Worm (Caenorhabditis elegans) whole organism, mixed stage, embryonic: Measurements from ENCODE around the gene marc-1.
A peak's percentile ranks its signal among the peaks of the same experiment; 100 is the strongest.

Source experiments
- blmp-1 ChIP-seq: fragments of 150-350 bp; optimal IDR thresholded peaks from 2 replicates; lab custom pipeline; 2014; ENCODE audit warnings: missing biosample characterization, missing genetic modification characterization
- ceh-83 ChIP-seq: fragments of 200-800 bp; sonication (Bioruptor generic); optimal IDR thresholded peaks from 2 replicates; lab custom pipeline; 2018; ENCODE audit warnings: mild to moderate bottlenecking, missing genetic modification characterization, missing compliant biosample characterization
- ces-1 ChIP-seq: fragments of 150-350 bp; optimal IDR thresholded peaks from 2 replicates; lab custom pipeline; 2014; ENCODE audit warnings: missing biosample characterization, missing genetic modification reagents, missing genetic modification characterization
- elt-3 ChIP-seq: fragments of 150-350 bp; optimal IDR thresholded peaks from 2 replicates; lab custom pipeline; 2014; ENCODE audit warnings: missing biosample characterization, missing genetic modification characterization
- mep-1 ChIP-seq: fragments of 150-350 bp; optimal IDR thresholded peaks from 2 replicates; lab custom pipeline; 2017; ENCODE audit warnings: missing biosample characterization, missing genetic modification reagents, missing genetic modification characterization, inconsistent platforms
- mls-2 ChIP-seq: sonication (generic microtip); optimal IDR thresholded peaks from 2 replicates; lab custom pipeline; 2016; ENCODE audit warnings: mild to moderate bottlenecking, missing genetic modification characterization, moderate library complexity, missing compliant biosample characterization
- nhr-237 ChIP-seq: fragments of 150-350 bp; optimal IDR thresholded peaks from 2 replicates; lab custom pipeline; 2014; ENCODE audit warnings: missing biosample characterization, missing genetic modification characterization
- nhr-28 ChIP-seq: fragments of 150-350 bp; optimal IDR thresholded peaks from 2 replicates; lab custom pipeline; 2014; ENCODE audit warnings: missing biosample characterization, missing genetic modification characterization
- nhr-76 ChIP-seq: sonication (generic microtip); optimal IDR thresholded peaks from 2 replicates; lab custom pipeline; 2017; ENCODE audit warnings: missing biosample characterization, missing genetic modification characterization
- pha-4 ChIP-seq: fragments of 150-350 bp; optimal IDR thresholded peaks from 2 replicates; lab custom pipeline; 2018; ENCODE audit warnings: missing biosample characterization, missing genetic modification reagents, missing genetic modification characterization
- snpc-4 ChIP-seq: fragments of 150-350 bp; optimal IDR thresholded peaks from 2 replicates; lab custom pipeline; 2014; ENCODE audit warnings: missing biosample characterization, missing genetic modification characterization
- unc-39 ChIP-seq: fragments of 150-350 bp; optimal IDR thresholded peaks from 2 replicates; lab custom pipeline; 2014; ENCODE audit warnings: missing biosample characterization, missing genetic modification characterization
- unc-62 ChIP-seq: fragments of 150-350 bp; optimal IDR thresholded peaks from 2 replicates; lab custom pipeline; 2014; ENCODE audit warnings: missing biosample characterization, missing genetic modification reagents, missing genetic modification characterization
- ztf-11 ChIP-seq: fragments of 150-350 bp; optimal IDR thresholded peaks from 2 replicates; lab custom pipeline; 2014; ENCODE audit warnings: missing biosample characterization, missing genetic modification characterization

ce11 chrV:9763759-9764158 lies 24.3 kb downstream of the marc-1 start:
- TF ChIP-seq pha-4 (tag; lab: Kevin White, UChicago) (no peak), nhr-76 (no peak), ztf-11 (tag; lab: Kevin White, UChicago) (no peak), unc-39 (tag; lab: Kevin White, UChicago) (no peak), ces-1 (peak; percentile 94), elt-3 (tag; lab: Kevin White, UChicago) (no peak), ceh-83 (no peak), nhr-237 (tag; lab: Kevin White, UChicago) (no peak), snpc-4 (no peak), blmp-1 (tag; lab: Kevin White, UChicago) (no peak), nhr-28 (tag; lab: Kevin White, UChicago) (no peak), mls-2 (tag; lab: Kevin White, UChicago) (no peak), unc-62 (GFP tag; lab: Kevin White, UChicago) (no peak), mep-1 (no peak)
